Fruit fly (Drosophila melanogaster) whole organism, prepupa: ENCODE measurements around the gene CG4935.
A peak's percentile ranks its signal among the peaks of the same experiment; 100 is the strongest.

Source experiments
- Blimp-1 ChIP-seq: fragments of 200-800 bp; sonication (Bioruptor generic); optimal IDR thresholded peaks from 3 replicates; lab custom pipeline; 2017; ENCODE audit warnings: missing biosample characterization, missing genetic modification characterization, mild to moderate bottlenecking, moderate library complexity, missing genetic modification reagents
- CG10669 ChIP-seq: fragments of 200-800 bp; sonication (Bioruptor generic); optimal IDR thresholded peaks from 3 replicates; lab custom pipeline; 2018; ENCODE audit warnings: missing biosample characterization, mild to moderate bottlenecking, missing genetic modification characterization, moderate library complexity
- CG11762 ChIP-seq: fragments of 200-800 bp; sonication (Bioruptor generic); optimal IDR thresholded peaks from 3 replicates; lab custom pipeline; 2016; ENCODE audit warnings: missing biosample characterization, missing genetic modification characterization; ENCODE audit not compliant: insufficient read depth
- CG11902 ChIP-seq: fragments of 200-800 bp; sonication (Bioruptor generic); optimal IDR thresholded peaks from 3 replicates; lab custom pipeline; 2016; ENCODE audit warnings: missing biosample characterization, missing genetic modification characterization
- CG15336 ChIP-seq: fragments of 200-800 bp; sonication (Bioruptor generic); IDR thresholded peaks from 2 replicates; pipeline ENCODE4 v1.3.6; 2022; ENCODE audit warnings: missing biosample characterization, missing genetic modification characterization
- CG1621 ChIP-seq: fragments of 200-800 bp; sonication (Bioruptor generic); optimal IDR thresholded peaks from 3 replicates; lab custom pipeline; 2018; ENCODE audit warnings: missing biosample characterization, mild to moderate bottlenecking, missing genetic modification characterization
- CG16779 ChIP-seq: fragments of 200-800 bp; sonication (Bioruptor generic); optimal IDR thresholded peaks from 3 replicates; lab custom pipeline; 2017; ENCODE audit warnings: missing biosample characterization, mild to moderate bottlenecking, missing genetic modification characterization
- CG3032 ChIP-seq: fragments of 200-800 bp; optimal IDR thresholded peaks from 2 replicates; lab custom pipeline; 2019; ENCODE audit warnings: missing biosample characterization, mild to moderate bottlenecking, missing genetic modification characterization, moderate library complexity
- CG31627 ChIP-seq: fragments of 200-800 bp; sonication (Bioruptor generic); optimal IDR thresholded peaks from 3 replicates; lab custom pipeline; 2016; ENCODE audit warnings: missing biosample characterization, missing genetic modification characterization
- CG32006 ChIP-seq: fragments of 200-800 bp; sonication (Bioruptor generic); optimal IDR thresholded peaks from 3 replicates; lab custom pipeline; 2017; ENCODE audit warnings: missing biosample characterization, mild to moderate bottlenecking, missing genetic modification characterization
- CG3919 ChIP-seq: fragments of 200-800 bp; sonication (Bioruptor generic); optimal IDR thresholded peaks from 3 replicates; lab custom pipeline; 2016; ENCODE audit warnings: missing biosample characterization, missing genetic modification characterization
- CG6163 ChIP-seq: fragments of 200-800 bp; sonication (Bioruptor generic); IDR thresholded peaks from 3 replicates; pipeline ENCODE4 v1.3.6; 2022; ENCODE audit warnings: missing biosample characterization, missing genetic modification characterization
- CG6276 ChIP-seq: fragments of 200-800 bp; sonication (Bioruptor generic); optimal IDR thresholded peaks from 2 replicates; lab custom pipeline; 2017; ENCODE audit warnings: missing biosample characterization, mild to moderate bottlenecking, missing genetic modification characterization
- CG6792 ChIP-seq: fragments of 200-800 bp; sonication (Bioruptor generic); optimal IDR thresholded peaks from 3 replicates; lab custom pipeline; 2016; ENCODE audit warnings: missing biosample characterization, missing genetic modification characterization
- CG6808 ChIP-seq: fragments of 200-800 bp; sonication (Bioruptor generic); optimal IDR thresholded peaks from 3 replicates; lab custom pipeline; 2017; ENCODE audit warnings: missing biosample characterization, missing genetic modification characterization, mild to moderate bottlenecking, moderate library complexity, missing genetic modification reagents
- CG7368 ChIP-seq: fragments of 200-800 bp; sonication (Bioruptor generic); optimal IDR thresholded peaks from 3 replicates; lab custom pipeline; 2016; ENCODE audit warnings: missing biosample characterization, missing genetic modification characterization
- CG8319 ChIP-seq: fragments of 200-800 bp; sonication (Bioruptor generic); optimal IDR thresholded peaks from 3 replicates; lab custom pipeline; 2016; ENCODE audit warnings: missing biosample characterization, missing genetic modification characterization
- CG8632 ChIP-seq: fragments of 200-800 bp; sonication (Bioruptor generic); optimal IDR thresholded peaks from 3 replicates; lab custom pipeline; 2016; ENCODE audit warnings: missing biosample characterization, missing genetic modification characterization
- Eip75B ChIP-seq: fragments of 200-800 bp; sonication (Bioruptor generic); optimal IDR thresholded peaks from 3 replicates; lab custom pipeline; 2016; ENCODE audit warnings: missing biosample characterization, missing genetic modification characterization
- Eip78C ChIP-seq: fragments of 200-800 bp; sonication (Bioruptor generic); peaks from one replicate; lab custom pipeline; 2016; ENCODE audit warnings: missing biosample characterization, missing genetic modification characterization
- Eip93F ChIP-seq: fragments of 200-800 bp; sonication (Bioruptor generic); optimal IDR thresholded peaks from 2 replicates; lab custom pipeline; 2016; ENCODE audit warnings: missing biosample characterization, mild to moderate bottlenecking, missing genetic modification characterization
- Ets96B ChIP-seq: fragments of 200-800 bp; optimal IDR thresholded peaks from 2 replicates; lab custom pipeline; 2019; ENCODE audit warnings: missing biosample characterization, mild to moderate bottlenecking, missing genetic modification characterization, moderate library complexity
- Gug ChIP-seq: fragments of 200-800 bp; sonication (Bioruptor generic); IDR thresholded peaks from 2 replicates; pipeline ENCODE4 v1.3.6; 2022; ENCODE audit warnings: missing biosample characterization, missing genetic modification characterization
- Hr38 ChIP-seq: sonication (Bioruptor generic); optimal IDR thresholded peaks from 2 replicates; lab custom pipeline; 2016; ENCODE audit warnings: missing biosample characterization, missing genetic modification characterization
- Hr39 ChIP-seq: fragments of 200-800 bp; sonication (Bioruptor generic); optimal IDR thresholded peaks from 2 replicates; lab custom pipeline; 2016; ENCODE audit warnings: missing biosample characterization, missing genetic modification characterization
- Hr4 ChIP-seq: fragments of 200-800 bp; sonication (Bioruptor generic); optimal IDR thresholded peaks from 3 replicates; lab custom pipeline; 2016; ENCODE audit warnings: missing biosample characterization, missing genetic modification characterization
- Lpt ChIP-seq: fragments of 200-800 bp; sonication (Bioruptor generic); optimal IDR thresholded peaks from 3 replicates; lab custom pipeline; 2016; ENCODE audit warnings: missing biosample characterization, missing genetic modification characterization
- OdsH ChIP-seq: fragments of 200-800 bp; sonication (Bioruptor generic); optimal IDR thresholded peaks from 3 replicates; lab custom pipeline; 2016; ENCODE audit warnings: missing biosample characterization, missing genetic modification characterization
- Sox102F ChIP-seq: fragments of 200-800 bp; sonication (Bioruptor generic); optimal IDR thresholded peaks from 2 replicates; lab custom pipeline; 2016; ENCODE audit warnings: missing biosample characterization, mild to moderate bottlenecking, missing genetic modification characterization
- Sox15 ChIP-seq: fragments of 200-800 bp; sonication (Bioruptor generic); optimal IDR thresholded peaks from 3 replicates; lab custom pipeline; 2016; ENCODE audit warnings: missing biosample characterization, missing genetic modification characterization
- achi ChIP-seq: fragments of 200-800 bp; sonication (Bioruptor generic); optimal IDR thresholded peaks from 3 replicates; lab custom pipeline; 2016; ENCODE audit warnings: missing biosample characterization, missing genetic modification characterization
- acj6 ChIP-seq: fragments of 200-800 bp; sonication (Bioruptor generic); optimal IDR thresholded peaks from 3 replicates; lab custom pipeline; 2016; ENCODE audit warnings: missing biosample characterization, missing genetic modification characterization
- cyc ChIP-seq: fragments of 200-800 bp; sonication (Bioruptor generic); optimal IDR thresholded peaks from 3 replicates; lab custom pipeline; 2016; ENCODE audit warnings: missing biosample characterization, missing genetic modification characterization
- dac ChIP-seq: fragments of 200-800 bp; sonication (Bioruptor generic); optimal IDR thresholded peaks from 2 replicates; lab custom pipeline; 2017; ENCODE audit warnings: missing biosample characterization, mild to moderate bottlenecking, missing genetic modification characterization
- dsx ChIP-seq: fragments of 200-800 bp; optimal IDR thresholded peaks from 3 replicates; lab custom pipeline; 2019; ENCODE audit warnings: missing biosample characterization, mild to moderate bottlenecking, missing genetic modification characterization, moderate library complexity; ENCODE audit not compliant: poor library complexity, severe bottlenecking
- eg ChIP-seq: fragments of 200-800 bp; sonication (Bioruptor generic); IDR thresholded peaks from 3 replicates; pipeline ENCODE4 v1.3.6; 2022; ENCODE audit warnings: missing biosample characterization, missing genetic modification characterization
- esn ChIP-seq: fragments of 200-800 bp; sonication (Bioruptor generic); optimal IDR thresholded peaks from 2 replicates; lab custom pipeline; 2016; ENCODE audit warnings: missing biosample characterization, mild to moderate bottlenecking, missing genetic modification characterization, moderate library complexity
- fd85E ChIP-seq: fragments of 200-800 bp; sonication (Bioruptor generic); optimal IDR thresholded peaks from 3 replicates; lab custom pipeline; 2016; ENCODE audit warnings: missing biosample characterization, missing genetic modification characterization
- lz ChIP-seq: fragments of 200-800 bp; sonication (Bioruptor generic); optimal IDR thresholded peaks from 3 replicates; lab custom pipeline; 2016; ENCODE audit warnings: missing biosample characterization, missing genetic modification characterization
- pdm3 ChIP-seq: fragments of 200-800 bp; sonication (Bioruptor generic); optimal IDR thresholded peaks from 3 replicates; lab custom pipeline; 2016; ENCODE audit warnings: missing biosample characterization, missing genetic modification characterization
- salr ChIP-seq, 2 experiments: fragments of 200-800 bp; sonication (Bioruptor generic); optimal IDR thresholded peaks; 3 replicates each; lab custom pipeline; 2016 to 2018; ENCODE audit warnings: missing biosample characterization in 2 of 2, missing genetic modification characterization in 2 of 2, mild to moderate bottlenecking in 1 of 2
- spab ChIP-seq: fragments of 200-800 bp; sonication (Bioruptor generic); optimal IDR thresholded peaks from 2 replicates; lab custom pipeline; 2017; ENCODE audit warnings: missing biosample characterization, mild to moderate bottlenecking, missing genetic modification characterization, missing genetic modification reagents
- ss ChIP-seq, 2 experiments: fragments of 200-800 bp; sonication (Bioruptor generic); optimal IDR thresholded peaks; 2 replicates in 1 of 2; 3 replicates in 1 of 2; lab custom pipeline; 2017 to 2018; ENCODE audit warnings: mild to moderate bottlenecking in 2 of 2, missing biosample characterization in 2 of 2, missing genetic modification characterization in 2 of 2, moderate library complexity in 1 of 2
- topi ChIP-seq: fragments of 200-800 bp; sonication (Bioruptor generic); optimal IDR thresholded peaks from 3 replicates; lab custom pipeline; 2016; ENCODE audit warnings: missing biosample characterization, missing genetic modification characterization
- vri ChIP-seq: fragments of 200-800 bp; sonication (Bioruptor generic); optimal IDR thresholded peaks from 3 replicates; lab custom pipeline; 2016; ENCODE audit warnings: missing biosample characterization, mild to moderate bottlenecking, missing genetic modification characterization

Gene CG4935

DNA sequence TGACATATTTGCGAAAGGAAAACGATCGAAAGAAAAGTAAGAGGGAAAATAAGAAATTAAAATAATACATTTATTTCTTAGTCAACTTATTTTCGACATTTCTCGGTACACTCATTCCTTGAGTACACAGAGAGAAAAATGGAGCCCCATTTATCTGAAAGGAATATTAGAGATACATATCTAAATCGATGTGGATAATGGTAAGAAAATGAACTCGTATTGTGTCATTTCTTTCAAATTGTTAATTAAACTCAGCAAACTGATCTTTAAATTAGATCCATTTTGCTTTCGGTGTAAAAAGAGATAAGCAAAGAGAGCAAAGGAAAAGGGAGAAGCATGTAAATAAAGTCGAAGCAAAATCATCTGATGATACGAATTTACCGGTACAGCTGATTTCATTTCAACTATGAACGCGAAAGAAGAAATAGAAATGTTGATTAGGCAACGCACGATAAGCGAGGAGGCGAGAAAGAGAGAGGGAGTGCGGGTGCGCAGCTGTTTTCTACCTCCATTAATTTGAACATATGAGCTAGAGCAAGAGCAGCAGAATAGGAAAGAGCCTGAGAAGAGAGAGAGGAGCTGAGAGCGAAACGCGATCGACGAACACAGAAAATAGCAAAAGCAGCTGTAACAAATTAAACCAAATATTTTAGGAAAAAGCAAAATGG is 23.9 kb downstream of the CG4935 start (continued):
- peak; percentile 87 for TF ChIP-seq CG3032 (tag; lab: Kevin White, UChicago)
- peak; percentile 88 for TF ChIP-seq acj6
- peak; percentile 94 for TF ChIP-seq esn (GFP tag; lab: Kevin White, UChicago)
- TF ChIP-seq Hr39 (GFP tag; lab: Kevin White, UChicago) = peak; percentile 94
- TF ChIP-seq topi (GFP tag; lab: Kevin White, UChicago) = peak; percentile 92
- TF ChIP-seq spab (GFP tag; lab: Kevin White, UChicago) = peak; percentile 54
- TF ChIP-seq OdsH = peak; percentile 91
- no peak for TF ChIP-seq CG6163 (GFP tag; lab: Robert Waterston, UW)
- no peak for TF ChIP-seq Hr38 (GFP tag; lab: Kevin White, UChicago)

DNA sequence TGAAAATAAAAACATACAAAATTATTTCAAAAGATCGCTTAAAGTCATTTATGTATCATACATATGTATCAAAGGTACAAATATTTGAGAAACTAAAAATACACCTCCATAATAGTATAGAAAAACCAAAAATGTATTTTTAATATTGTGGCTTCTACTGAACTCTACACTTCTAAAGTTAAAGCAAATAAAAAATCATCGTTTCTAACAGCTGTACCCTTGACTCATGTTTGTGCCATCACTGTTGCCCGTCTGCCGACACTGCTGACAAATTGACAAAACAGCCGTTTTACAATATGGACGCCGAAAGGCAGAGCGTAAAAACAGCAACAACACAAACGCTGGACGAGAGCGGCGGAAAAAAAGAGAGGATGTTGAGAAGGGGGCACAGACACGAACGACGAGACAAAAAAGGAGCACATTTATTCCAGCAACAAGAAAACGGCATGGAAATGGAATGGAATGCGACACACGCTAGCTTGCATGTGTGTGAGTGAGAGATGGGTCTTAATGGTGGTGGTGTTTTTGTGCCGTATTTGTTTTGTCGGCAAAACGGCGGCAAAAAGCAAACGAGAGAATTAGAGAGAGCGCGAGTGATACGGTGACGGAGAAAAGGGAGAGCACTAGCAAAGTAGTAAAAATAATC is 24.5 kb downstream of the CG4935 start:
- TF ChIP-seq CG6163 (GFP tag; lab: Robert Waterston, UW) (no peak), Gug (no peak), CG6808 (GFP tag; lab: Kevin White, UChicago) (peak; percentile 58), cyc (GFP tag; lab: Kevin White, UChicago) (peak; percentile 45), CG3032 (tag; lab: Kevin White, UChicago) (peak; percentile 67), ss (GFP tag; optimal IDR thresholded peaks at IDR 0.05; lab: Kevin White, UChicago) (peak; percentile 58 to 60), CG10669 (GFP tag; lab: Kevin White, UChicago) (peak; percentile 75), CG16779 (peak; percentile 57), CG6276 (GFP tag; lab: Kevin White, UChicago) (peak; percentile 83), Hr39 (GFP tag; lab: Kevin White, UChicago) (peak; percentile 68), lz (GFP tag; lab: Kevin White, UChicago) (peak; percentile 69), Blimp-1 (GFP tag; lab: Kevin White, UChicago) (no peak), Hr4 (peak; percentile 84), dac (GFP tag; lab: Kevin White, UChicago) (peak; percentile 49), CG7368 (GFP tag; lab: Kevin White, UChicago) (peak; percentile 17), achi (peak; percentile 84), fd85E (no peak), Hr38 (GFP tag; lab: Kevin White, UChicago) (peak; percentile 14), eg (GFP tag; lab: Robert Waterston, UW) (no peak), CG11902 (peak; percentile 27), dsx (GFP tag; lab: Kevin White, UChicago) (peak; percentile 71), Sox102F (GFP tag; lab: Kevin White, UChicago) (peak; percentile 65), vri (GFP tag; lab: Kevin White, UChicago) (peak; percentile 48), Eip78C (GFP tag; lab: Kevin White, UChicago) (peak; percentile 92), OdsH (peak; percentile 67), CG1621 (tag; lab: Kevin White, UChicago) (peak; percentile 52), CG8319 (peak; percentile 51), esn (GFP tag; lab: Kevin White, UChicago) (peak; percentile 62), salr (GFP tag; optimal IDR thresholded peaks at IDR 0.05; lab: Kevin White, UChicago) (peak; percentile 46 to 79), Lpt (GFP tag; lab: Kevin White, UChicago) (peak; percentile 53), CG8632 (GFP tag; lab: Kevin White, UChicago) (peak; percentile 72), Sox15 (GFP tag; lab: Kevin White, UChicago) (peak; percentile 13), CG3919 (peak; percentile 77), CG32006 (GFP tag; lab: Kevin White, UChicago) (peak; percentile 86), spab (GFP tag; lab: Kevin White, UChicago) (peak; percentile 72), Ets96B (tag; lab: Kevin White, UChicago) (peak; percentile 75), CG11762 (GFP tag; lab: Kevin White, UChicago) (peak; percentile 67), CG6792 (peak; percentile 61), Eip93F (GFP tag; lab: Kevin White, UChicago) (no peak), CG15336 (no peak), Eip75B (GFP tag; lab: Kevin White, UChicago) (peak; percentile 63), CG31627 (GFP tag; lab: Kevin White, UChicago) (peak; percentile 60), acj6 (peak; percentile 72), pdm3 (GFP tag; lab: Kevin White, UChicago) (peak; percentile 79), topi (GFP tag; lab: Kevin White, UChicago) (peak; percentile 66)
